Worm (Caenorhabditis elegans) whole organism, L4/young adult: ENCODE data around the gene sulp-7.

ENCODE experiments used
- W03F9.2 ChIP-seq: fragments of 150-350 bp; optimal IDR thresholded peaks from 2 replicates; lab custom pipeline; 2014; ENCODE audit warnings: missing biosample characterization, missing genetic modification characterization
- dao-5 ChIP-seq: sonication (generic microtip); optimal IDR thresholded peaks from 2 replicates; lab custom pipeline; 2016; ENCODE audit warnings: missing genotype, missing genetic modification characterization, moderate library complexity, missing compliant biosample characterization
- him-1 ChIP-seq: sonication (generic microtip); optimal IDR thresholded peaks from 2 replicates; lab custom pipeline; 2016; ENCODE audit warnings: missing genotype, missing genetic modification reagents, missing genetic modification characterization, missing compliant biosample characterization

sulp-7 gene

ce11 chrX:11123998-11124397 lies 43.5 kb downstream of the sulp-7 start:
- TF ChIP-seq him-1 (tag; lab: Kevin White, UChicago) (no peak), dao-5 (tag; lab: Kevin White, UChicago) (no peak), W03F9.2 (tag; lab: Kevin White, UChicago) (no peak)

DNA sequence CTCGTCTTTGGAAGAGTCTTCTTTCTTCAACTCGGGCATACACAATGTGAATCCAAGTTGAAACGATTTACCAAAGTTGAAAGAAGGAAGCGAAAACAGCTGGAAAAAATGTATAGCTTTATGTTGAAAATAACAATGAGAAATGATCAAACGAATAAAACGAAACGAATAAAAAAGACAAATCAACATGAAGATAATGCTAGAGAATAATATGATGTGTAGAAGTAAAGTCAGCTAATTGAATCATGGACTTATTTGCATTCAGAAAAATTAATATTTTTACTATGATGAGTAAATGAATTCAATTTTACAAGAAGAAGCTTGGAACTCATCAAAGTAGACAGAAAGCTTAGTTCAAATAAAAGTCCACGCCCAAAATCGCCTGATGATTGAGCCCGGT lies 45.0 kb downstream of the sulp-7 start, which contains the start of gene alr-1:
Gene alr-1, minus strand, starts transcription at position 101 of the 400 bp plus-strand sequence.
- TF ChIP-seq dao-5 (tag; lab: Kevin White, UChicago), result no peak
- no peak for TF ChIP-seq W03F9.2 (tag; lab: Kevin White, UChicago)
- no peak for TF ChIP-seq him-1 (tag; lab: Kevin White, UChicago)

DNA sequence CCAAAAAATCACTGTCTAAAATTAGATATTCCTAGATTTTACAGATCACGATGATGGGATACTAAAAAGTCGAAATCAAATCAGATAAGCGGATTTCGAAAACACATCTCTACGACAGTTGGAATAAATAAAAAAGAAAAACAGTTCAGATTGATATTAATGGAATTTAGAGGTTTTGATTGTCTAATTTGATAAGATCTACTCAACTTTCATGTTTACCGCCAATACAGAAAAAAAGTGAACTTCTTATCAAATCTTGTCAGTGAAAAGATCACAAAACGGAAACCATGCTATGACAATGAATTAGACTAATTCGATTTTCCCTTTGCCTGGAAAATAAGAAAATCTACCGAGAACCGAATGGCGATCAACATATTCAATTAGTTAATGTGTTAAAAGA lies 45.8 kb downstream of the sulp-7 start:
- TF ChIP-seq him-1 (tag; lab: Kevin White, UChicago) (no peak), dao-5 (tag; lab: Kevin White, UChicago) (no peak), W03F9.2 (tag; lab: Kevin White, UChicago) (no peak)

DNA sequence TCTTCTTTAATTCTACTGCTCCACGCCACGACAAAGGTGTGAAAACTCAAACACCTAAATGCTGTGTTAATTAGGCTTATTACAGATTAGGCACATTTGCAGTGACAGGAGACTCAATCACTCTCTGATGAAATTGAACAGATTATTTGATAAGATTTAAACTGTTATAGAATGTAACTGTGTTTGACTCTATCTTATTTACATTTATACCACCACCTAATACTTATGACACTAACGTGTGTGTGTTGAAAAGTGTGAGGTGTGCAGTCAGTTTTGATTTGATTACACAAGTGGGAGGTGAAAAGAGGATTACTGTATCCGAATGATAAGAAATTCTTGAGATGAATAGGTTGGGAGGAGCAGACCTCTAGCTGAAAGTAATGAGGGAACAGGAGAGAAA lies 51.8 kb downstream of the sulp-7 start:
- TF ChIP-seq W03F9.2 (tag; lab: Kevin White, UChicago), result no peak
- TF ChIP-seq him-1 (tag; lab: Kevin White, UChicago), result no peak
- TF ChIP-seq dao-5 (tag; lab: Kevin White, UChicago), result no peak

- TF ChIP-seq dao-5 (tag; lab: Kevin White, UChicago) (no peak), him-1 (tag; lab: Kevin White, UChicago) (no peak), W03F9.2 (tag; lab: Kevin White, UChicago) (no peak)
Observed at ce11 chrX:11134750-11135394, 54.4 kb downstream of the sulp-7 start.

ce11 chrX:11136988-11137387 lies 56.5 kb downstream of the sulp-7 start:
- TF ChIP-seq W03F9.2 (tag; lab: Kevin White, UChicago) (no peak), him-1 (tag; lab: Kevin White, UChicago) (no peak), dao-5 (tag; lab: Kevin White, UChicago) (no peak)
